ENCODE assay signal across 1 fruit fly cellular context in the genomic region with DNA sequence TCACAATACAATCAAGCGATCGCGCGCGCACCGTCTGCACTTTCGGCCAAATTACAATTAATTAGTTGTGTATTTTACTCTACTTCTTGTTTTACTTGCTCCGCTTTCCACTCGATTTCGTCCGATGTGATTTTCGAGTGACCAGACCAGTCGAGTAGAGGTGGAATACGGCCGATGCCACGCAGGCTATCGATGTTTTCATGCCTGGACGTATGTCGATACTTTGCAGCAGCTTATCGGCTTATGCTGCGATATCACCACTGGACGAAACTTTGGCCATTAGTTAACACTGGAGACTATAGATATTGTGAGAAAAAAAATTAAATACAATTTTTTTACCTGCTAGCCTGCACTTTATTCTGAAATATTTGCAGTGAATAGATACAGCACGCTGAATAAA.
TF ChIP-seq lines count a peak whose summit lies in the region.

TSS of gene RhoGAP19D (minus strand) at position 155 of the 400 bp plus-strand sequence.

TF ChIP-seq in whole organism, embryonic, 481 proteins besides CTCF, POLR2A, EP300 and RAD21 (continued from another document and continues in another):
- TF ChIP-seq HLH4C (GFP tag; IDR thresholded peaks at IDR 0.05; lab: Robert Waterston, UW; ENCODE audit: partially characterized antibody) (peak; percentile 89), CG6791 (GFP tag; IDR thresholded peaks at IDR 0.05; lab: Robert Waterston, UW; ENCODE audit: partially characterized antibody) (peak; percentile 98), Opbp (GFP tag; IDR thresholded peaks at IDR 0.05; lab: Robert Waterston, UW; ENCODE audit: partially characterized antibody) (peak; percentile 97), inv (GFP tag; IDR thresholded peaks at IDR 0.05; lab: Robert Waterston, UW; ENCODE audit: partially characterized antibody) (peak; percentile 92), dm (GFP tag; optimal IDR thresholded peaks at IDR 0.05; lab: Kevin White, UChicago) (no peak), E2f1 (GFP tag; IDR thresholded peaks at IDR 0.05; lab: Robert Waterston, UW) (0 out of 2 replicates have a peak, but pooled peaks have one; percentile 26), CG32767 (GFP tag; IDR thresholded peaks at IDR 0.05; lab: Robert Waterston, UW) (no peak), trem (tag; optimal IDR thresholded peaks at IDR 0.05; lab: Kevin White, UChicago) (peak; percentile 23), Hmx (GFP tag; optimal IDR thresholded peaks at IDR 0.05; lab: Kevin White, UChicago) (no peak), Atf-2 (GFP tag; optimal IDR thresholded peaks at IDR 0.05; lab: Kevin White, UChicago) (no peak), row (GFP tag; IDR thresholded peaks at IDR 0.05; lab: Robert Waterston, UW) (peak; percentile 82), CG10543 (GFP tag; optimal IDR thresholded peaks at IDR 0.05; lab: Kevin White, UChicago) (peak; percentile 42), CG11723 (GFP tag; optimal IDR thresholded peaks at IDR 0.05; lab: Kevin White, UChicago) (no peak), CG43689 (GFP tag; IDR thresholded peaks at IDR 0.05; lab: Robert Waterston, UW) (no peak), CG4282 (GFP tag; optimal IDR thresholded peaks at IDR 0.05; lab: Kevin White, UChicago) (peak; percentile 10), CG2129 (GFP tag; IDR thresholded peaks at IDR 0.05; lab: Robert Waterston, UW; ENCODE audit: partially characterized antibody) (peak; percentile 78), Atf6 (GFP tag; IDR thresholded peaks at IDR 0.05; lab: Robert Waterston, UW) (no peak), Xrp1 (GFP tag; IDR thresholded peaks at IDR 0.05; lab: Robert Waterston, UW) (peak; percentile 53; the same call in 1 of the 2 replicates), Fer1 (GFP tag; optimal IDR thresholded peaks at IDR 0.05; lab: Kevin White, UChicago) (peak; percentile 57), usp (GFP tag; optimal IDR thresholded peaks at IDR 0.05; lab: Kevin White, UChicago) (no peak), CG3995 (GFP tag; optimal IDR thresholded peaks at IDR 0.05; lab: Kevin White, UChicago) (peak; percentile 88), cwo (GFP tag; optimal IDR thresholded peaks at IDR 0.05; lab: Kevin White, UChicago) (no peak), sens (GFP tag; lab: Kevin White, UChicago) (peak; percentile 90), NC2α (GFP tag; optimal IDR thresholded peaks at IDR 0.05; lab: Kevin White, UChicago) (no peak), CG15479 (GFP tag; optimal IDR thresholded peaks at IDR 0.05; lab: Kevin White, UChicago) (no peak), MBD-R2 (GFP tag; IDR thresholded peaks at IDR 0.05; lab: Robert Waterston, UW) (peak; percentile 73), ac (GFP tag; optimal IDR thresholded peaks at IDR 0.05; lab: Kevin White, UChicago) (no peak), CHES-1-like (GFP tag; optimal IDR thresholded peaks at IDR 0.05; lab: Kevin White, UChicago) (peak; percentile 67), trh (GFP tag; optimal IDR thresholded peaks at IDR 0.05; lab: Kevin White, UChicago) (no peak), CG9876 (GFP tag; optimal IDR thresholded peaks at IDR 0.05; lab: Kevin White, UChicago) (peak; percentile 36), Sry-β (GFP tag; optimal IDR thresholded peaks at IDR 0.05; lab: Kevin White, UChicago) (no peak), CG13123 (GFP tag; optimal IDR thresholded peaks at IDR 0.05; lab: Kevin White, UChicago) (no peak), vvl (GFP tag; IDR thresholded peaks at IDR 0.05; lab: Robert Waterston, UW) (peak; percentile 78), CG9727 (GFP tag; optimal IDR thresholded peaks at IDR 0.05; lab: Kevin White, UChicago) (no peak), salm (tag; optimal IDR thresholded peaks at IDR 0.05; lab: Kevin White, UChicago) (no peak), twi (tag; optimal IDR thresholded peaks at IDR 0.05; lab: Kevin White, UChicago) (peak; percentile 6), CG12236 (GFP tag; optimal IDR thresholded peaks at IDR 0.05; lab: Kevin White, UChicago) (no peak), dmrt11E (tag; optimal IDR thresholded peaks at IDR 0.05; lab: Kevin White, UChicago) (peak; percentile 17), danr (GFP tag; IDR thresholded peaks at IDR 0.05; lab: Robert Waterston, UW) (no peak), CG2116 (GFP tag; optimal IDR thresholded peaks at IDR 0.05; lab: Kevin White, UChicago) (peak; percentile 89), z (GFP tag; IDR thresholded peaks at IDR 0.05; lab: Robert Waterston, UW) (no peak), Fer2 (tag; optimal IDR thresholded peaks at IDR 0.05; lab: Kevin White, UChicago) (no peak), ken (GFP tag; IDR thresholded peaks at IDR 0.05; lab: Robert Waterston, UW) (peak; percentile 81), CG11456 (GFP tag; IDR thresholded peaks at IDR 0.05; lab: Robert Waterston, UW) (peak; percentile 82), tll (GFP tag; optimal IDR thresholded peaks at IDR 0.05; lab: Kevin White, UChicago) (no peak), bowl (GFP tag; IDR thresholded peaks at IDR 0.05; lab: Robert Waterston, UW) (no peak), jigr1 (GFP tag; IDR thresholded peaks at IDR 0.05; lab: Robert Waterston, UW) (no peak), Atf3 (GFP tag; optimal IDR thresholded peaks at IDR 0.05; lab: Kevin White, UChicago) (no peak), zfh2 (GFP tag; optimal IDR thresholded peaks at IDR 0.05; lab: Kevin White, UChicago) (peak; percentile 81), dmrt99B (tag; optimal IDR thresholded peaks at IDR 0.05; lab: Kevin White, UChicago) (peak; percentile 2), PHDP (tag; optimal IDR thresholded peaks at IDR 0.05; lab: Kevin White, UChicago) (peak; percentile 5), Dip2 (GFP tag; IDR thresholded peaks at IDR 0.05; lab: Robert Waterston, UW) (no peak), CG14441 (GFP tag; IDR thresholded peaks at IDR 0.05; lab: Robert Waterston, UW) (peak; percentile 39; the same call in 1 of the 2 replicates), CG10147 (GFP tag; optimal IDR thresholded peaks at IDR 0.05; lab: Kevin White, UChicago) (no peak), nau (GFP tag; optimal IDR thresholded peaks at IDR 0.05; lab: Kevin White, UChicago) (no peak), Side (GFP tag; optimal IDR thresholded peaks at IDR 0.05; lab: Kevin White, UChicago) (peak; percentile 43), hkb (optimal IDR thresholded peaks at IDR 0.05; lab: Kevin White, UChicago) (no peak), hkb (GFP tag; IDR thresholded peaks at IDR 0.05; lab: Robert Waterston, UW) (no peak), CoRest (tag; optimal IDR thresholded peaks at IDR 0.05; lab: Kevin White, UChicago) (peak; percentile 28), exex (tag; optimal IDR thresholded peaks at IDR 0.05; lab: Kevin White, UChicago) (peak; percentile 42), CG12659 (GFP tag; optimal IDR thresholded peaks at IDR 0.05; lab: Kevin White, UChicago) (peak; percentile 82), Awh (GFP tag; IDR thresholded peaks at IDR 0.05; lab: Robert Waterston, UW) (no peak), CG7928 (GFP tag; optimal IDR thresholded peaks at IDR 0.05; lab: Kevin White, UChicago) (peak; percentile 32), ewg (GFP tag; optimal IDR thresholded peaks at IDR 0.05; lab: Kevin White, UChicago) (no peak), CG15514 (GFP tag; optimal IDR thresholded peaks at IDR 0.05; lab: Kevin White, UChicago) (peak; percentile 69), CG4360 (GFP tag; IDR thresholded peaks at IDR 0.05; lab: Robert Waterston, UW) (no peak), CG10321 (GFP tag; IDR thresholded peaks at IDR 0.05; lab: Robert Waterston, UW) (peak; percentile 15; the same call in 1 of the 2 replicates), CG15011 (GFP tag; optimal IDR thresholded peaks at IDR 0.05; lab: Kevin White, UChicago) (no peak), CG2889 (GFP tag; IDR thresholded peaks at IDR 0.05; lab: Robert Waterston, UW) (0 out of 3 replicates have a peak, but pooled peaks have one; percentile 30), Hr3 (GFP tag; optimal IDR thresholded peaks at IDR 0.05; lab: Kevin White, UChicago) (peak; percentile 44), her (GFP tag; optimal IDR thresholded peaks at IDR 0.05; lab: Kevin White, UChicago) (peak; percentile 42), Doc3 (GFP tag; IDR thresholded peaks at IDR 0.05; lab: Robert Waterston, UW; ENCODE audit: partially characterized antibody) (peak; percentile 79), Chrac-16 (GFP tag; optimal IDR thresholded peaks at IDR 0.05; lab: Kevin White, UChicago) (peak; percentile 49), H15 (GFP tag; IDR thresholded peaks at IDR 0.05; lab: Robert Waterston, UW) (no peak; the same call in 2 of the 3 replicates), CrebB (tag; optimal IDR thresholded peaks at IDR 0.05; lab: Kevin White, UChicago) (peak; percentile 32), lab (GFP tag; optimal IDR thresholded peaks at IDR 0.05; lab: Kevin White, UChicago) (peak; percentile 75), Dek (tag; optimal IDR thresholded peaks at IDR 0.05; lab: Kevin White, UChicago) (peak; percentile 25), mld (GFP tag; IDR thresholded peaks at IDR 0.05; lab: Robert Waterston, UW; ENCODE audit: partially characterized antibody) (peak; percentile 91), Abd-B (GFP tag; optimal IDR thresholded peaks at IDR 0.05; lab: Kevin White, UChicago) (no peak), caup (GFP tag; optimal IDR thresholded peaks at IDR 0.05; lab: Kevin White, UChicago; ENCODE audit: severe bottlenecking) (peak; percentile 65), onecut (GFP tag; IDR thresholded peaks at IDR 0.05; lab: Robert Waterston, UW) (0 out of 2 replicates have a peak, but pooled peaks have one; percentile 16), CG34376 (GFP tag; optimal IDR thresholded peaks at IDR 0.05; lab: Kevin White, UChicago) (peak; percentile 29), BtbVII (GFP tag; optimal IDR thresholded peaks at IDR 0.05; lab: Kevin White, UChicago) (no peak), CkIIα-i1 (GFP tag; IDR thresholded peaks at IDR 0.05; lab: Robert Waterston, UW) (no peak), CG3407 (GFP tag; optimal IDR thresholded peaks at IDR 0.05; lab: Kevin White, UChicago) (no peak), fd96Cb (tag; optimal IDR thresholded peaks at IDR 0.05; lab: Kevin White, UChicago) (peak; percentile 8), CG31441 (GFP tag; IDR thresholded peaks at IDR 0.05; lab: Robert Waterston, UW) (no peak), sd (tag; optimal IDR thresholded peaks at IDR 0.05; lab: Kevin White, UChicago) (peak; percentile 14), emc (GFP tag; optimal IDR thresholded peaks at IDR 0.05; lab: Kevin White, UChicago) (peak; percentile 27), sens-2 (GFP tag; IDR thresholded peaks at IDR 0.05; lab: Robert Waterston, UW) (no peak), Kr (GFP tag; optimal IDR thresholded peaks at IDR 0.05; lab: Kevin White, UChicago) (no peak), Gsc (GFP tag; IDR thresholded peaks at IDR 0.05; lab: Robert Waterston, UW) (no peak), CG10274 (GFP tag; optimal IDR thresholded peaks at IDR 0.05; lab: Kevin White, UChicago) (no peak), CG1233 (GFP tag; optimal IDR thresholded peaks at IDR 0.05; lab: Kevin White, UChicago) (peak; percentile 19), Scr (GFP tag; IDR thresholded peaks at IDR 0.05; lab: Robert Waterston, UW; ENCODE audit: partially characterized antibody) (peak; percentile 92), CG12391 (tag; optimal IDR thresholded peaks at IDR 0.05; lab: Kevin White, UChicago) (peak; percentile 48), Six4 (GFP tag; optimal IDR thresholded peaks at IDR 0.05; lab: Kevin White, UChicago) (no peak), CG18476 (GFP tag; optimal IDR thresholded peaks at IDR 0.05; lab: Kevin White, UChicago) (no peak), NFAT (GFP tag; IDR thresholded peaks at IDR 0.05; lab: Robert Waterston, UW) (peak; percentile 84), CG13775 (GFP tag; optimal IDR thresholded peaks at IDR 0.05; lab: Kevin White, UChicago) (no peak), CG14710 (tag; optimal IDR thresholded peaks at IDR 0.05; lab: Kevin White, UChicago) (peak; percentile 48), CG12155 (GFP tag; optimal IDR thresholded peaks at IDR 0.05; lab: Kevin White, UChicago) (peak; percentile 62), ro (GFP tag; IDR thresholded peaks at IDR 0.05; lab: Robert Waterston, UW) (no peak), btn (GFP tag; optimal IDR thresholded peaks at IDR 0.05; lab: Kevin White, UChicago) (no peak), CG8944 (GFP tag; optimal IDR thresholded peaks at IDR 0.05; lab: Kevin White, UChicago) (peak; percentile 56), pfk (GFP tag; optimal IDR thresholded peaks at IDR 0.05; lab: Kevin White, UChicago) (no peak), CG10565 (GFP tag; optimal IDR thresholded peaks at IDR 0.05; lab: Kevin White, UChicago) (no peak), Nf-YB (GFP tag; optimal IDR thresholded peaks at IDR 0.05; lab: Kevin White, UChicago) (no peak), mam (GFP tag; optimal IDR thresholded peaks at IDR 0.05; lab: Kevin White, UChicago) (peak; percentile 80), CG14860 (GFP tag; IDR thresholded peaks at IDR 0.05; lab: Robert Waterston, UW; ENCODE audit: partially characterized antibody) (peak; percentile 83), CG18011 (GFP tag; optimal IDR thresholded peaks at IDR 0.05; lab: Kevin White, UChicago) (peak; percentile 19), CG30431 (GFP tag; optimal IDR thresholded peaks at IDR 0.05; lab: Kevin White, UChicago) (no peak), pzg (GFP tag; optimal IDR thresholded peaks at IDR 0.05; lab: Kevin White, UChicago) (peak; percentile 96), H2.0 (GFP tag; IDR thresholded peaks at IDR 0.05; lab: Robert Waterston, UW) (peak; percentile 51; the same call in 1 of the 2 replicates), CG6854 (GFP tag; optimal IDR thresholded peaks at IDR 0.05; lab: Kevin White, UChicago) (no peak), CG13296 (GFP tag; optimal IDR thresholded peaks at IDR 0.05; lab: Kevin White, UChicago) (no peak), so (GFP tag; IDR thresholded peaks at IDR 0.05; lab: Robert Waterston, UW) (no peak), CG16815 (GFP tag; optimal IDR thresholded peaks at IDR 0.05; lab: Kevin White, UChicago) (no peak), CG9609 (GFP tag; optimal IDR thresholded peaks at IDR 0.05; lab: Kevin White, UChicago) (peak; percentile 67), Adf1 (GFP tag; IDR thresholded peaks at IDR 0.05; lab: Robert Waterston, UW) (peak; percentile 59), Lim3 (GFP tag; IDR thresholded peaks at IDR 0.05; lab: Robert Waterston, UW) (no peak), Dbx (GFP tag; IDR thresholded peaks at IDR 0.05; lab: Robert Waterston, UW) (peak; percentile 88), knrl (GFP tag; IDR thresholded peaks at IDR 0.05; lab: Robert Waterston, UW; ENCODE audit: partially characterized antibody) (peak; percentile 93), sim (GFP tag; IDR thresholded peaks at IDR 0.05; lab: Robert Waterston, UW) (no peak), NC2β (GFP tag; optimal IDR thresholded peaks at IDR 0.05; lab: Kevin White, UChicago) (peak; percentile 34), CG42726 (GFP tag; IDR thresholded peaks at IDR 0.05; lab: Robert Waterston, UW; ENCODE audit: partially characterized antibody) (peak; percentile 98), zen (tag; optimal IDR thresholded peaks at IDR 0.05; lab: Kevin White, UChicago) (peak; percentile 51), sqz (GFP tag; optimal IDR thresholded peaks at IDR 0.05; lab: Kevin White, UChicago) (no peak)
